Worm (Caenorhabditis elegans) whole organism, early embryonic: ENCODE data around the gene rab-39.

Experiments used
- B0310.2 ChIP-seq: sonication (generic microtip); optimal IDR thresholded peaks from 2 replicates; lab custom pipeline; 2016; ENCODE audit warnings: mild to moderate bottlenecking, missing genetic modification characterization, missing compliant biosample characterization
- aly-1 ChIP-seq: sonication (generic microtip); optimal IDR thresholded peaks from 2 replicates; lab custom pipeline; 2016; ENCODE audit warnings: missing genetic modification characterization, missing compliant biosample characterization
- flt-1 ChIP-seq: fragments of 200-800 bp; sonication (Bioruptor generic); IDR thresholded peaks from 2 replicates; pipeline ENCODE4 v1.3.6; 2022; ENCODE audit warnings: missing genetic modification characterization, missing compliant biosample characterization
- tbx-37 ChIP-seq: fragments of 200-800 bp; sonication (Bioruptor generic); conservative IDR thresholded peaks from 2 replicates; pipeline ENCODE4 v1.3.6; 2022; ENCODE audit warnings: missing genetic modification reagents, missing genetic modification characterization, missing compliant biosample characterization

ce11 chrII:9304849-9305248, 17.9 kb downstream of the rab-39 start:
- TF ChIP-seq B0310.2 (tag; lab: Kevin White, UChicago) (no peak), tbx-37 (no peak), aly-1 (no peak), flt-1 (GFP tag; lab: Robert Waterston, UW) (no peak)
